Fruit fly (Drosophila melanogaster) whole organism, embryonic: ENCODE results near the gene Paics.

Experiments used
- Antp ChIP-seq: fragments of 200-800 bp; sonication (Bioruptor generic); optimal IDR thresholded peaks from 3 replicates; lab custom pipeline; 2016; ENCODE audit warnings: missing biosample characterization, missing genetic modification characterization
- CG12104 ChIP-seq: fragments of 200-800 bp; sonication (Bioruptor generic); optimal IDR thresholded peaks from 3 replicates; lab custom pipeline; 2016; ENCODE audit warnings: missing biosample characterization, missing genetic modification characterization
- CG12219 ChIP-seq: fragments of 200-800 bp; sonication (Bioruptor generic); optimal IDR thresholded peaks from 3 replicates; lab custom pipeline; 2018; ENCODE audit warnings: missing biosample characterization, mild to moderate bottlenecking, missing genetic modification characterization
- CG13894 ChIP-seq: fragments of 200-800 bp; sonication (Bioruptor generic); optimal IDR thresholded peaks from 3 replicates; lab custom pipeline; 2018; ENCODE audit warnings: missing biosample characterization, mild to moderate bottlenecking, missing genetic modification characterization, moderate library complexity
- CG1529 ChIP-seq: fragments of 200-800 bp; sonication (Bioruptor generic); optimal IDR thresholded peaks from 3 replicates; lab custom pipeline; 2018; ENCODE audit warnings: missing biosample characterization, missing genetic modification characterization
- CG15479 ChIP-seq: fragments of 200-800 bp; sonication (Bioruptor generic); optimal IDR thresholded peaks from 3 replicates; lab custom pipeline; 2019; ENCODE audit warnings: missing biosample characterization, mild to moderate bottlenecking, missing genetic modification characterization, moderate library complexity
- CG15696 ChIP-seq: fragments of 200-800 bp; sonication (Bioruptor generic); optimal IDR thresholded peaks from 2 replicates; lab custom pipeline; 2019; ENCODE audit warnings: missing biosample characterization, mild to moderate bottlenecking, missing genetic modification characterization, moderate library complexity
- CG16779 ChIP-seq: fragments of 200-800 bp; sonication (Bioruptor generic); IDR thresholded peaks from 2 replicates; pipeline ENCODE4 v1.3.6; 2022; ENCODE audit warnings: missing biosample characterization, missing genetic modification characterization
- CG17802 ChIP-seq: fragments of 200-800 bp; sonication (Bioruptor generic); optimal IDR thresholded peaks from 2 replicates; lab custom pipeline; 2018; ENCODE audit warnings: missing biosample characterization, mild to moderate bottlenecking, missing genetic modification characterization, moderate library complexity
- CG18262 ChIP-seq: fragments of 200-800 bp; optimal IDR thresholded peaks from 3 replicates; lab custom pipeline; 2019; ENCODE audit warnings: missing biosample characterization, mild to moderate bottlenecking, missing genetic modification characterization, moderate library complexity
- CG1832 ChIP-seq: fragments of 200-800 bp; sonication (Bioruptor generic); optimal IDR thresholded peaks from 2 replicates; lab custom pipeline; 2017; ENCODE audit warnings: missing biosample characterization, mild to moderate bottlenecking, missing genetic modification characterization, inconsistent platforms
- CG18619 ChIP-seq: fragments of 200-800 bp; sonication (Bioruptor generic); optimal IDR thresholded peaks from 3 replicates; lab custom pipeline; 2017; ENCODE audit warnings: missing biosample characterization, mild to moderate bottlenecking, missing genetic modification characterization
- CG2129 ChIP-seq: fragments of 200-800 bp; sonication (Bioruptor generic); IDR thresholded peaks from 2 replicates; pipeline ENCODE4 v1.3.6; 2022; ENCODE audit warnings: missing biosample characterization, missing genetic modification characterization; ENCODE audit not compliant: partially characterized antibody
- CG3065 ChIP-seq: fragments of 200-800 bp; sonication (Bioruptor generic); optimal IDR thresholded peaks from 2 replicates; lab custom pipeline; 2016; ENCODE audit warnings: missing biosample characterization, missing genetic modification characterization
- CG4360 ChIP-seq: fragments of 200-800 bp; sonication (Bioruptor generic); IDR thresholded peaks from 2 replicates; pipeline ENCODE4 v1.3.6; 2022; ENCODE audit warnings: missing biosample characterization, missing genetic modification characterization
- CG4730 ChIP-seq: fragments of 200-800 bp; sonication (Bioruptor generic); IDR thresholded peaks from 2 replicates; pipeline ENCODE4 v1.3.6; 2022; ENCODE audit warnings: missing biosample characterization, missing genetic modification characterization
- CG8281 ChIP-seq: fragments of 200-800 bp; sonication (Bioruptor generic); optimal IDR thresholded peaks from 2 replicates; lab custom pipeline; 2018; ENCODE audit warnings: missing biosample characterization, mild to moderate bottlenecking, missing genetic modification characterization, moderate library complexity
- CG8290 ChIP-seq, 3 experiments: fragments of 200-800 bp; sonication (Bioruptor generic); optimal IDR thresholded peaks; 2 replicates each; lab custom pipeline; 2016 to 2019; ENCODE audit warnings: missing biosample characterization in 3 of 3, missing genetic modification characterization in 3 of 3, mild to moderate bottlenecking in 2 of 3, moderate library complexity in 1 of 3
- CG9437 ChIP-seq: fragments of 200-800 bp; sonication (Bioruptor generic); optimal IDR thresholded peaks from 2 replicates; lab custom pipeline; 2018; ENCODE audit warnings: missing biosample characterization, mild to moderate bottlenecking, missing genetic modification characterization
- Dfd ChIP-seq, 2 experiments: fragments of >200 bp; optimal IDR thresholded peaks; 2 replicates each; lab custom pipeline; 2017; ENCODE audit warnings: missing biosample characterization in 2 of 2, missing genetic modification characterization in 2 of 2
- HLHmδ ChIP-seq: fragments of 200-800 bp; sonication (Bioruptor generic); optimal IDR thresholded peaks from 2 replicates; lab custom pipeline; 2018; ENCODE audit warnings: missing biosample characterization, mild to moderate bottlenecking, missing genetic modification characterization, moderate library complexity
- Jarid2 ChIP-seq: fragments of 200-800 bp; sonication (Bioruptor generic); optimal IDR thresholded peaks from 3 replicates; lab custom pipeline; 2017; ENCODE audit warnings: mild to moderate bottlenecking, missing biosample characterization, missing genetic modification reagents, missing genetic modification characterization
- Kr ChIP-seq: fragments of 200-800 bp; sonication (Bioruptor generic); optimal IDR thresholded peaks from 2 replicates; lab custom pipeline; 2017; ENCODE audit warnings: missing biosample characterization, mild to moderate bottlenecking, missing genetic modification characterization
- MBD-R2 ChIP-seq: fragments of 200-800 bp; sonication (Bioruptor generic); IDR thresholded peaks from 2 replicates; pipeline ENCODE4 v1.3.6; 2022; ENCODE audit warnings: missing biosample characterization, missing genetic modification characterization
- NfI ChIP-seq: fragments of 200-800 bp; sonication (Bioruptor generic); optimal IDR thresholded peaks from 3 replicates; lab custom pipeline; 2018; ENCODE audit warnings: missing biosample characterization, mild to moderate bottlenecking, missing genetic modification characterization, moderate library complexity
- Sin3A ChIP-seq: fragments of >200 bp; optimal IDR thresholded peaks from 2 replicates; lab custom pipeline; 2018
- Sox102F ChIP-seq: fragments of 200-800 bp; sonication (Bioruptor generic); optimal IDR thresholded peaks from 2 replicates; lab custom pipeline; 2018; ENCODE audit warnings: missing biosample characterization, mild to moderate bottlenecking, missing genetic modification characterization, moderate library complexity
- Trl ChIP-seq, 3 experiments: fragments of >200 bp in 2 of 3; fragments of 200-800 bp in 1 of 3; sonication (Bioruptor generic) in 1 of 3; optimal IDR thresholded peaks; 2 replicates in 1 of 3; 3 replicates in 2 of 3; lab custom pipeline; 2016 to 2017; ENCODE audit warnings: missing biosample characterization in 1 of 3, missing genetic modification characterization in 1 of 3
- abd-A ChIP-seq: fragments of 200-800 bp; sonication (Bioruptor generic); optimal IDR thresholded peaks from 3 replicates; lab custom pipeline; 2019; ENCODE audit warnings: missing biosample characterization, mild to moderate bottlenecking, missing genetic modification characterization, moderate library complexity
- cg ChIP-seq: fragments of 200-800 bp; sonication (Bioruptor generic); optimal IDR thresholded peaks from 3 replicates; lab custom pipeline; 2019; ENCODE audit warnings: missing biosample characterization, mild to moderate bottlenecking, missing genetic modification characterization, moderate library complexity
- chinmo ChIP-seq: fragments of 200-800 bp; sonication (Bioruptor generic); IDR thresholded peaks from 4 replicates; pipeline ENCODE4 v1.3.6; 2022; ENCODE audit warnings: missing biosample characterization, missing genetic modification characterization; ENCODE audit not compliant: partially characterized antibody
- chn ChIP-seq: fragments of 200-800 bp; sonication (Bioruptor generic); optimal IDR thresholded peaks from 2 replicates; lab custom pipeline; 2016; ENCODE audit warnings: missing biosample characterization, missing genetic modification characterization
- crol ChIP-seq: fragments of 200-800 bp; sonication (Bioruptor generic); IDR thresholded peaks from 2 replicates; pipeline ENCODE4 v1.3.6; 2022; ENCODE audit warnings: missing biosample characterization, missing genetic modification characterization
- esg ChIP-seq: fragments of 200-800 bp; sonication (Bioruptor generic); conservative IDR thresholded peaks from 2 replicates; pipeline ENCODE4 v1.3.6; 2022; ENCODE audit warnings: missing biosample characterization, missing genetic modification characterization
- fru ChIP-seq: fragments of >200 bp; optimal IDR thresholded peaks from 2 replicates; lab custom pipeline; 2017
- gem ChIP-seq: fragments of 200-800 bp; sonication (Bioruptor generic); optimal IDR thresholded peaks from 2 replicates; lab custom pipeline; 2019; ENCODE audit warnings: missing biosample characterization, mild to moderate bottlenecking, missing genetic modification characterization, moderate library complexity
- gt ChIP-seq: fragments of 200-800 bp; sonication (Bioruptor generic); IDR thresholded peaks from 2 replicates; pipeline ENCODE4 v1.3.6; 2022; ENCODE audit warnings: missing biosample characterization, missing genetic modification characterization
- ind ChIP-seq: fragments of 200-800 bp; sonication (Bioruptor generic); optimal IDR thresholded peaks from 3 replicates; lab custom pipeline; 2016; ENCODE audit warnings: missing biosample characterization, missing genetic modification characterization
- kni ChIP-seq: fragments of 200-800 bp; sonication (Bioruptor generic); optimal IDR thresholded peaks from 3 replicates; lab custom pipeline; 2017; ENCODE audit warnings: mild to moderate bottlenecking, missing biosample characterization, missing genetic modification reagents, missing genetic modification characterization
- lbe ChIP-seq: fragments of 200-800 bp; sonication (Bioruptor generic); optimal IDR thresholded peaks from 2 replicates; lab custom pipeline; 2016; ENCODE audit warnings: missing biosample characterization, mild to moderate bottlenecking, missing genetic modification characterization
- maf-S ChIP-seq: fragments of 200-800 bp; sonication (Bioruptor generic); optimal IDR thresholded peaks from 2 replicates; lab custom pipeline; 2016; ENCODE audit warnings: missing biosample characterization, missing genetic modification characterization
- nom ChIP-seq: fragments of 200-800 bp; sonication (Bioruptor generic); optimal IDR thresholded peaks from 2 replicates; lab custom pipeline; 2017; ENCODE audit warnings: missing biosample characterization, missing genetic modification characterization, mild to moderate bottlenecking, moderate library complexity, missing genetic modification reagents
- pros ChIP-seq: fragments of 200-800 bp; sonication (Bioruptor generic); optimal IDR thresholded peaks from 3 replicates; lab custom pipeline; 2019; ENCODE audit warnings: missing biosample characterization, mild to moderate bottlenecking, missing genetic modification characterization, moderate library complexity
- seq ChIP-seq: fragments of 200-800 bp; sonication (Bioruptor generic); IDR thresholded peaks from 2 replicates; pipeline ENCODE4 v1.3.6; 2022; ENCODE audit warnings: missing biosample characterization, missing genetic modification characterization
- sna ChIP-seq: fragments of 200-800 bp; sonication (Bioruptor generic); IDR thresholded peaks from 2 replicates; pipeline ENCODE4 v1.3.6; 2022; ENCODE audit warnings: missing biosample characterization, missing genetic modification characterization; ENCODE audit not compliant: partially characterized antibody
- tll ChIP-seq, 2 experiments: fragments of 200-800 bp in 1 of 2; fragments of >200 bp in 1 of 2; sonication (Bioruptor generic) in 1 of 2; optimal IDR thresholded peaks; 2 replicates each; lab custom pipeline; 2017 to 2019; ENCODE audit warnings: missing biosample characterization in 2 of 2, missing genetic modification characterization in 2 of 2, mild to moderate bottlenecking in 1 of 2, moderate library complexity in 1 of 2

Gene Paics

dm6 chrX:12752196-12752595 lies 8.2 kb downstream of the Paics start (continued):
- TF ChIP-seq Sox102F (GFP tag; lab: Kevin White, UChicago) = peak; percentile 99
- peak; percentile 99 for TF ChIP-seq NfI
- TF ChIP-seq nom (GFP tag; lab: Kevin White, UChicago) = peak; percentile 99
- peak; percentile 99 for TF ChIP-seq CG12104 (GFP tag; lab: Kevin White, UChicago)
- TF ChIP-seq CG18262 = peak; percentile 99
- TF ChIP-seq CG15696 (tag; lab: Kevin White, UChicago) = peak; percentile 96
- TF ChIP-seq gem (tag; lab: Kevin White, UChicago) = peak; percentile 100
- TF ChIP-seq ind (GFP tag; lab: Kevin White, UChicago) = peak; percentile 100
- TF ChIP-seq CG2129 (GFP tag; lab: Robert Waterston, UW) = no peak

dm6 chrX:12751786-12752187 lies 8.6 kb downstream of the Paics start:
- TF ChIP-seq Trl (optimal IDR thresholded peaks at IDR 0.05; lab: Kevin White, UChicago) = peak; percentile 60 to 85
- no peak for TF ChIP-seq Trl (GFP tag; optimal IDR thresholded peaks at IDR 0.05; lab: Kevin White, UChicago)
- TF ChIP-seq abd-A (tag; lab: Kevin White, UChicago) = peak; percentile 94
- peak; percentile 97 for TF ChIP-seq chinmo (GFP tag; lab: Robert Waterston, UW)
- TF ChIP-seq CG17802 (tag; lab: Kevin White, UChicago) = no peak
- TF ChIP-seq crol = peak; percentile 80; the same call in 1 of the 2 replicates
- TF ChIP-seq CG4730 = no peak
- TF ChIP-seq pros (GFP tag; lab: Kevin White, UChicago) = peak; percentile 99
- TF ChIP-seq Kr = peak; percentile 65
- TF ChIP-seq CG1832 = peak; percentile 70
- TF ChIP-seq CG8290 (GFP tag; optimal IDR thresholded peaks at IDR 0.05; lab: Kevin White, UChicago) = no peak
- peak in 1 of 2 experiments; percentile 32 for TF ChIP-seq CG8290 (tag; optimal IDR thresholded peaks at IDR 0.05; lab: Kevin White, UChicago)
- TF ChIP-seq cg (GFP tag; lab: Kevin White, UChicago) = peak; percentile 86
- TF ChIP-seq esg (GFP tag; lab: Robert Waterston, UW) = no peak
- peak; percentile 96 for TF ChIP-seq kni
- peak; percentile 99 for TF ChIP-seq CG4360 (GFP tag; lab: Robert Waterston, UW)
- TF ChIP-seq CG15479 (GFP tag; lab: Kevin White, UChicago) = peak; percentile 97
- no peak for TF ChIP-seq NfI
- TF ChIP-seq CG9437 (GFP tag; lab: Kevin White, UChicago) = no peak
- TF ChIP-seq tll (GFP tag; optimal IDR thresholded peaks at IDR 0.05; lab: Kevin White, UChicago) = peak in 1 of 2 experiments; percentile 93
- 0 out of 2 replicates have a peak, but pooled peaks have one; percentile 14 for TF ChIP-seq sna (GFP tag; lab: Robert Waterston, UW)
- peak; percentile 16 for TF ChIP-seq HLHmδ (GFP tag; lab: Kevin White, UChicago)

- TF ChIP-seq gt (GFP tag; lab: Robert Waterston, UW) (peak; percentile 97), CG13894 (tag; lab: Kevin White, UChicago) (peak; percentile 100), CG8290 (GFP tag; optimal IDR thresholded peaks at IDR 0.05; lab: Kevin White, UChicago) (peak; percentile 94), CG8290 (tag; optimal IDR thresholded peaks at IDR 0.05; lab: Kevin White, UChicago) (peak; percentile 93 to 99), Dfd (GFP tag; optimal IDR thresholded peaks at IDR 0.05; lab: Kevin White, UChicago) (peak in 1 of 2 experiments; percentile 96), CG1529 (GFP tag; lab: Kevin White, UChicago) (peak; percentile 100), maf-S (GFP tag; lab: Kevin White, UChicago) (peak; percentile 100), Jarid2 (GFP tag; lab: Kevin White, UChicago) (peak; percentile 99), CG18619 (GFP tag; lab: Kevin White, UChicago) (peak; percentile 100), CG8281 (peak; percentile 95), fru (lab: Kevin White, UChicago) (no peak), lbe (peak; percentile 97), seq (GFP tag; lab: Robert Waterston, UW) (peak; percentile 100), Sin3A (lab: Kevin White, UChicago) (no peak), MBD-R2 (GFP tag; lab: Robert Waterston, UW) (peak; percentile 100), CG16779 (GFP tag; lab: Robert Waterston, UW) (peak; percentile 99), Antp (GFP tag; lab: Kevin White, UChicago) (peak; percentile 99), CG3065 (GFP tag; lab: Kevin White, UChicago) (peak; percentile 98), chn (GFP tag; lab: Kevin White, UChicago) (peak; percentile 99), CG12219 (GFP tag; lab: Kevin White, UChicago) (peak; percentile 99)
These were observed 9.3 kb downstream of the Paics start for dm6 chrX:12750928-12751631.
